Fruit fly (Drosophila melanogaster): Measurements from ENCODE around the gene CG43147.

CG43147 gene

dm6 chr3L:13300052-13300451, at the start of gene CG43147:
Gene CG43147, minus strand, starts transcription at chr3L:13300152.
- no peak for TF ChIP-seq CG17801 (GFP tag; optimal IDR thresholded peaks at IDR 0.05; ENCODE audit: partially characterized antibody)

DNA sequence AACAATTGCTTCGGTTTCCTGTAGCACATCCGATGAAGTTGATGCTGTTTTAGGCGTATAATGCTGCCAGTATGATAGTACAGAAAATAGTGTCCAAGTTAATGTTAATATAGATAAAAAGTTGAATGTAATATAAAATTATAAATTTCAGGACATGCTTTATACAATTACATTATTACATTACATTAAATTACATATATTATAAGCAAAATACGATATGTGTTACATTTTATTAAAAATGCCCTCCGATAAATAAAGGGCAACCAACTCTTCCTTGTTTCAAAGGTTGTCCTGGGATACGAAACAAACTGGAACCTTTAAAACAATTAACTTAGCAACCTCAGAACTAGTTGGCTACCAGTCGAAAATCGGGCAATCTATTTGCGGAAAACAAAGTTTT, 48.8 kb upstream of the CG43147 start, which contains the start of gene CG17687:
Gene CG17687 (plus strand): TSS at position 301 of the 400 bp plus-strand sequence.
- no peak for TF ChIP-seq CG17801 (GFP tag; optimal IDR thresholded peaks at IDR 0.05; ENCODE audit: partially characterized antibody)

DNA sequence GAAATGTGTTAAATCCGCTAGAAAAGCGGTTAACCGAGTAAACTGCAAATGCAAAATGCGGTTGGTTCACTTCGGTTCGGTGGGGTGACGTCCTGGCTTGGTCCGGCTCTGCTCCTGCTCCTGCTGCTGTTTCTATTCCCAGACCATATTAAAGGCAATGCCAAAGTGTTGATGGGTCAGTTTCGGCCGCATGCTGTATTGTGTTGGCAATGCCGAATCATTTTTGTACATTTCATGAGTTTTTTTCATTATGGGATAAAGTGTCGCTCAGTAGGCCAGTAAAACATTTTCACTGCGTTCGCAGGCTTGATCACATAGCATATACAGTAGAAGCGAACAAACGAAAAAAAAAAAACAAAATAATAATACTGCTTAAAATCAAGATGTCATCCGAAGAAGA, 28.9 kb upstream of the CG43147 start, which contains the start of gene CG14113:
Gene CG14113 (plus strand): TSS at position 301 of the 400 bp plus-strand sequence.
- no peak for TF ChIP-seq CG17801 (GFP tag; optimal IDR thresholded peaks at IDR 0.05; ENCODE audit: partially characterized antibody)

- no peak for TF ChIP-seq CG17801 (GFP tag; optimal IDR thresholded peaks at IDR 0.05; ENCODE audit: partially characterized antibody)
Observed at dm6 chr3L:13312250-13312649, 12.3 kb upstream of the CG43147 start.

dm6 chr3L:13301787-13302186, 1.8 kb upstream of the CG43147 start:
- no peak for TF ChIP-seq CG17801 (GFP tag; optimal IDR thresholded peaks at IDR 0.05; ENCODE audit: partially characterized antibody)

DNA sequence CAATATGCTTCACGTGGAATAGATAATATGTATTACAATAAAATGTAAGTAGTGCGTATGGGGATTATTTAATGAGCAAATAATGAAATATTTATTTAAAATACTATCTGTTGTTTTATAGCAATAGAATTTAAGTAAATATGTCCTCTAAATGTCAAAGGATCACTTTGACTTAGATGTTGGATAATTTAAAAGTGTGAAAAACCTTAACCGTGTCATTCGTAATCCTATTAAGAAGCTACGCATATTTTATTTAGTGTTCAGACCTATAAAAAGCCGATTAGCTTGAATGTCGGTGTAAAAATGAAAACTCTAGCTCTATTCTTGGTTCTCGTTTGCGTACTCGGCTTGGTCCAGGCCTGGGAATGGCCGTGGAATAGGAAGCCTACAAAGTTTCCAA, 1.4 kb upstream of the CG43147 start, which contains the start of gene SP:
Gene SP (plus strand): TSS at position 301 of the 400 bp plus-strand sequence.
- TF ChIP-seq CG17801 (GFP tag; optimal IDR thresholded peaks at IDR 0.05; ENCODE audit: partially characterized antibody), result no peak

DNA sequence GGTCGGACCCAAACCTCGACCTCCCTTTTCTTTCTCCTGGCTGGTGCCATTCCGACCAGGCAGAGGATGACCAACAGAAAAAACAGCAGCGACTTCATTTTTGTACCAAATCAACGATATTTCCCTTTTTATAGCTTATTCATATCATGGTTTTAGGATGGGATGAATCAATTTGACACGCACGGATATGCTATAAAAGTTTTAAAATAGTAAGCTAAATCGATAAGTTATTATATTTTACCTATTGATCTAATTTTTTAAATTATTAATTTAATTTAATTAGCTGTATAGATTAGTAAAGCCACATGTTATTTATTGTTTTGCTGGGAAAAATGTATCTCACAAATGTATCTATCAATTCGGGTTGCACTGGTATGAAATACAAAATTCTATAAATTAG, 1.0 kb downstream of the CG43147 start, which contains the start of gene CG42481:
Gene CG42481 (minus strand): TSS at position 101 of the 400 bp plus-strand sequence.
- no peak for TF ChIP-seq CG17801 (GFP tag; optimal IDR thresholded peaks at IDR 0.05; ENCODE audit: partially characterized antibody)

DNA sequence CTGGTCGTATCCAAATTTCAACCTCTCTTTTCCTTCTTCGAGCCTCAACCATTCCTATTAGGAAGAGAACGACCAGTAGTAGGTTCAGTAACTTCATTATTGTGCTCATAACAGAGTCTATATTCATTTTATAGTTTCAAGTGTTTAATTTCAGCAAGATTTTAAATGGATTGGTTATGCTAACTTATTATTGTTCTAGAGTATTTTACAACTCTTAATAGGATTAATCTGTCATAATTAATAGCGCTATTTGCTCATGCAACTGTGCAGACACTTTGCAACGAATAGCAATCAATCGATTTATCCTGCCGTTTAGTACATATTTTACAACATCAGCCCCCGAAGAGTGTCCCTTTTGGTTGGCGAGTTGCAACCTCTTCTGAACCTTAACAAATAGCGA, 3.2 kb downstream of the CG43147 start, which contains the start of gene Sfp70A4:
Gene Sfp70A4 (minus strand): TSS at position 101 of the 400 bp plus-strand sequence.
- TF ChIP-seq CG17801 (GFP tag; optimal IDR thresholded peaks at IDR 0.05; ENCODE audit: partially characterized antibody), result no peak

DNA sequence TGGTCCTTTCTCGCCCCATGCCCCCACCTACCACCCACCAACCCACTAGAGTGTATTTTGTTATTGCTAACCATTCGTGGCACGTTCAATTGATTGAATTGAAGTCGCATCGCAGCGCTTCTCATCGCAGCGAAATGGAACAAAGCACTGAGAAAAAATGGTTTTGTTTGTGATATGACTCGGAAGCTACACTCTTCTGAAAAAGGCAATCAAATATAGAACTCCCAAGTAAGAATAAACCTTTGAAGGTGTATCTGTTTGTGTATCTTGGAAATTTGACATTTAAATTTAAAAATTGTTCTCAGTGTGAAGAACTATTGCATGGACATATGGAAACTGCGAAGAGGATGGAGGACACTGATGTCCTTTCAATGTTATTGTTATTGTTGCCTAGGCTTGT, 4.3 kb downstream of the CG43147 start:
- no peak for TF ChIP-seq CG17801 (GFP tag; optimal IDR thresholded peaks at IDR 0.05; ENCODE audit: partially characterized antibody)

DNA sequence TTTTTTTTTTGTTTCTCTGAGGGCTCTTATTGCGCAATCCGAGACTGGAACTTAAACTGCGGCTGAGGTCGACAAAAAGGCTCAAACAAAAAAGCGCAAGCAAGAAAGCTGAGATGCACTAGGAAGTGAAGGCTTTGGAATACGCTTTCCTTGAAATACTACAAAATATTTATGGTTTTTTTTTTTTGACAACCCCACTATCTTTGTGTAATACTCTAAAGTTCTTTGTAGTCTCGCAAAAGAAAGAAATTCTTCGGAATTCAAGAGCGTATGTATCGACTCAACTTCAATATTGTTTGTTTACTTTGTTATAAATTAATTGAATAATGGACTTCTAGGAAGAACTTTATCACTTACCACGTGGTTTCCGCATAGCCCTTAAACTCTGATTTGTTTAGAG, 11.8 kb downstream of the CG43147 start:
- TF ChIP-seq CG17801 (GFP tag; optimal IDR thresholded peaks at IDR 0.05; ENCODE audit: partially characterized antibody), result no peak

DNA sequence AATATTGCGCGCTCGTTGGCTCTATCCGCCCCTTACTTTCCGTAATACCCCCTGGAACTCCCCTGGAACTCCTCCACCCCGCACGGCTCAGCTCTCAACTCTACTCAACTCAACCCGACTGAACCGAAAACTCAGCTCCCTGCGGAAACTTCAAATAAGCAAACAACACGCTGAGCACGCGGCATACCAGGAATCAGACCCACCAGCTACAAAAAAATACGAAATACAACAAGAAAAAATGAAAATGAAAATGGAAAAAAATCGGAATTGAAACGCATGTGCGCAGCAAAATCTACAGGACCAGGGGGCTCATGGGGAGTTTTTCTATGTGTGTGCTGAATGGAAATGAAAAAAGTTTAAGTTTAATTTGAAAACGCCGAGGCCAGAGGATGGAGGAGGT, 13.3 kb downstream of the CG43147 start:
- TF ChIP-seq CG17801 (GFP tag; optimal IDR thresholded peaks at IDR 0.05; ENCODE audit: partially characterized antibody), result no peak

DNA sequence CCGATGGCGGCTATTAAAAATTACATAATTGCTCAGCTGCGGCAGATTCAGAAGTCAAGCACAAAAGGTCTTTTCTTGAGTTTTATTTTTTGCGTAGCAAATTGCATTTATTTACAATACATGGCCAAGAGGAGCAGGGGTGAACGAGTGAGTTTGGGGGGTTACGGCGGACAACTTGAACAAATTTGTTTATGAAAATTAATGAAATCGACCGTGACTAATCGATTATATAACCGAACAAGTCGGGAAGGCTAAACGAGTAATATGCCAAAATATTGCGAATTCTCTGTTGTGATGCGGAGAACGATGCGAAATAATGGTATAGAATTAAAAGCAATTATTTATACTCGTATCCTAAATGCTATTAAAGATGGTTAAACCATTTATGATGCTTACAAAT, 15.6 kb downstream of the CG43147 start:
- TF ChIP-seq CG17801 (GFP tag; optimal IDR thresholded peaks at IDR 0.05; ENCODE audit: partially characterized antibody), result no peak

- peak; percentile 59 for TF ChIP-seq CG17801 (GFP tag; optimal IDR thresholded peaks at IDR 0.05; ENCODE audit: partially characterized antibody)
Observed at dm6 chr3L:13282039-13282438, 17.9 kb downstream of the CG43147 start.

DNA sequence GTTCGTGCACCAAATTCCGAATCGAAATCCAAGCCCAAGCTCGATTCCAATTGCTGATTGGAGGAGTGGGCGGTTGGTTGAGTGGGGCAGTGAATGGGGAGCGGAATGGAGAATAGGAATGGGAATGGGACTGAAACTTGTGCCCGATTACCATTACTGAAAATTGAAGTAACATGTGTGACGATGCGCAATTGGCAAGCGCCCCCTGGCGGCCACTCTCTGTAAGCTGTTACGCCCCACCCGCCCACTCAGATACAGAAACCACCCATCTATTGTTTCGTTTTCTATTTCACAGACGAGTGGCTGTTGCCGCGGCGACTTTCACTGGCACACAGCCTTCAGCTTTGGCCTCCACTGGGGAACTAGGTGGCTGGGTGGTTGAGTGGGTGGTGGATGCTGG, 28.7 kb downstream of the CG43147 start:
- TF ChIP-seq CG17801 (GFP tag; optimal IDR thresholded peaks at IDR 0.05; ENCODE audit: partially characterized antibody), result no peak

- no peak for TF ChIP-seq CG17801 (GFP tag; optimal IDR thresholded peaks at IDR 0.05; ENCODE audit: partially characterized antibody)
Observed at dm6 chr3L:13267893-13268292, 32.1 kb downstream of the CG43147 start.

DNA sequence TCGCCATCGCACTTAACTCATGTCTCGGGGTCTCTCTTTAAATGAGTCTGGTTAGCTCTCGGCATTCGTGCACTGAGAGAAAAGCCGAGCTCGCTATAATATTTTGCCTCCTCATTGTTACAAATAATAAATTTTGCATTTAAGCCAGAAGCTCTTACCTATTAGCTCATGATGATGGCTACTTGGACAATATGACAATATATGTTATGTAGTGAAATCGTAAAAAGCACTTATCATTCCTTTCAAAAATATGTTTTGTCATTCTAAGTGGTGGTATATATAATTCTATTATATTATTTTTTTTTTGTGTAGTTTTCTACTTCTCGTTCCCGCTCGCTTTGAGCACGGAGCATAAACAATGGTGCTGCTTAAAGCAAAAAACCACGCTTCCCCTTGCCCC, 32.7 kb downstream of the CG43147 start:
- peak; percentile 13 for TF ChIP-seq CG17801 (GFP tag; optimal IDR thresholded peaks at IDR 0.05; ENCODE audit: partially characterized antibody)

- no peak for TF ChIP-seq CG17801 (GFP tag; optimal IDR thresholded peaks at IDR 0.05; ENCODE audit: partially characterized antibody)
Observed at dm6 chr3L:13266078-13266477, 33.9 kb downstream of the CG43147 start.

Measured in ovary, adult (tissue).